Fruit fly (Drosophila melanogaster): Measurements from ENCODE around the gene CG10154.
A peak's percentile ranks its signal among the peaks of the same experiment; 100 is the strongest.

CG10154 gene

DNA sequence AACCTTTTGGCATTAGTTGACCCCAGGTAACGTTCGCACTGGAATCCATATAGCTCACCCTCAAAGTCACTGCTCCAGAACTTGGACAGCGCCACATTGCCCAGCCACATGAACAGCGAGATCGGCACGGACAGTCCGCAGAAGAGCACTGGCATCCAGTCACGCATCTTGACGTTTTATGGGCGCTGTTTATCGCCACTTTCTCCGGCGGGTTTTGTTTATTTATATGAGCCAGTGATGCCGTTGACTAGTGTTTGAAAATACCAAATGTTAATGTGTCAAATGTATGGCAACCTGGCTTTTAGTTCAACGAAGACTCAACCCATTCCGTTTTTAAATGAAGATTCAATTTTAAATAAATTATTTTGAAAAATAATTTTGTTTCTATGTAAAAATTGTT, 49.3 kb downstream of the CG10154 start, which contains the start of gene CG10171 (continued):
- TF ChIP-seq crp (GFP tag; optimal IDR thresholded peaks at IDR 0.05) = no peak
- no peak for TF ChIP-seq CG1529 (GFP tag; optimal IDR thresholded peaks at IDR 0.05)
- peak; percentile 1 for TF ChIP-seq nmo (GFP tag; optimal IDR thresholded peaks at IDR 0.05)
- peak; percentile 20 for TF ChIP-seq gfzf (GFP tag; optimal IDR thresholded peaks at IDR 0.05)
- TF ChIP-seq CG13287 (GFP tag; IDR thresholded peaks at IDR 0.05; ENCODE audit: partially characterized antibody) = peak; percentile 13; the same call in 1 of the 2 replicates
- no peak for TF ChIP-seq wek (GFP tag; optimal IDR thresholded peaks at IDR 0.05)
- TF ChIP-seq az2 (GFP tag; optimal IDR thresholded peaks at IDR 0.05) = no peak
- no peak for TF ChIP-seq zfh2 (GFP tag; optimal IDR thresholded peaks at IDR 0.05)
- no peak for TF ChIP-seq slp2 (GFP tag; optimal IDR thresholded peaks at IDR 0.05)
- no peak for TF ChIP-seq aop (GFP tag; IDR thresholded peaks at IDR 0.05)
- no peak for TF ChIP-seq MTF-1 (GFP tag; optimal IDR thresholded peaks at IDR 0.05; ENCODE audit: borderline replicate concordance)
- TF ChIP-seq E2f2 (GFP tag; IDR thresholded peaks at IDR 0.05) = peak; percentile 80
- peak; percentile 76 for TF ChIP-seq Myb (GFP tag; optimal IDR thresholded peaks at IDR 0.05)
- no peak for TF ChIP-seq Eip74EF (GFP tag; optimal IDR thresholded peaks at IDR 0.05)
- TF ChIP-seq B-H1 (GFP tag; IDR thresholded peaks at IDR 0.05) = no peak
- no peak for TF ChIP-seq Hr39 (optimal IDR thresholded peaks at IDR 0.05)
- no peak for TF ChIP-seq slou (GFP tag; optimal IDR thresholded peaks at IDR 0.05)
- peak in 1 of 2 experiments; percentile 84 for TF ChIP-seq Hr78 (GFP tag; optimal IDR thresholded peaks at IDR 0.05)
- TF ChIP-seq hkb (optimal IDR thresholded peaks at IDR 0.05) = no peak
- TF ChIP-seq hkb (GFP tag; IDR thresholded peaks at IDR 0.05) = no peak
- TF ChIP-seq CG9817 (tag; optimal IDR thresholded peaks at IDR 0.05) = no peak
- peak; percentile 34 for TF ChIP-seq Med (GFP tag)
- no peak for TF ChIP-seq CG43689 (GFP tag; IDR thresholded peaks at IDR 0.05)
- no peak for TF ChIP-seq CG6272 (GFP tag; IDR thresholded peaks at IDR 0.05)
- TF ChIP-seq dan (GFP tag; IDR thresholded peaks at IDR 0.05) = no peak
- TF ChIP-seq CG13424 (tag; optimal IDR thresholded peaks at IDR 0.05) = no peak
- no peak for TF ChIP-seq CG14667 (GFP tag; IDR thresholded peaks at IDR 0.05)
- peak; percentile 45 for TF ChIP-seq CG9932 (GFP tag; IDR thresholded peaks at IDR 0.05)
- TF ChIP-seq CG11456 (GFP tag; IDR thresholded peaks at IDR 0.05) = no peak
- no peak for TF ChIP-seq Fer2 (tag; optimal IDR thresholded peaks at IDR 0.05)
- no peak for TF ChIP-seq Gug (GFP tag; IDR thresholded peaks at IDR 0.05)
- TF ChIP-seq CG6791 (GFP tag; IDR thresholded peaks at IDR 0.05; ENCODE audit: partially characterized antibody) = 0 out of 3 replicates have a peak, but pooled peaks have one; percentile 30
- no peak for TF ChIP-seq CG4854 (GFP tag; optimal IDR thresholded peaks at IDR 0.05)
- 0 out of 2 replicates have a peak, but pooled peaks have one; percentile 6 for TF ChIP-seq E2f1 (GFP tag; IDR thresholded peaks at IDR 0.05)
- TF ChIP-seq CG9609 (GFP tag; optimal IDR thresholded peaks at IDR 0.05) = no peak
- peak; percentile 12 for TF ChIP-seq CG2712 (tag; optimal IDR thresholded peaks at IDR 0.05)
- TF ChIP-seq HLH4C (GFP tag; IDR thresholded peaks at IDR 0.05; ENCODE audit: partially characterized antibody) = no peak
- no peak for TF ChIP-seq HmgD (GFP tag; optimal IDR thresholded peaks at IDR 0.05)
- TF ChIP-seq CG10979 (tag; optimal IDR thresholded peaks at IDR 0.05) = no peak
- peak; percentile 38; the same call in 1 of the 3 replicates for TF ChIP-seq CG16813 (GFP tag; IDR thresholded peaks at IDR 0.05; ENCODE audit: partially characterized antibody)
- TF ChIP-seq NfI (GFP tag; optimal IDR thresholded peaks at IDR 0.05) = no peak
- peak; percentile 11 for TF ChIP-seq phol (tag; optimal IDR thresholded peaks at IDR 0.05)
- no peak for TF ChIP-seq yki (optimal IDR thresholded peaks at IDR 0.05)
- TF ChIP-seq HmgZ (tag; optimal IDR thresholded peaks at IDR 0.05) = no peak
- TF ChIP-seq Blimp-1 (GFP tag; optimal IDR thresholded peaks at IDR 0.05) = peak; percentile 50
- no peak for TF ChIP-seq en (GFP tag; optimal IDR thresholded peaks at IDR 0.05)
- no peak for TF ChIP-seq Usf (GFP tag; optimal IDR thresholded peaks at IDR 0.05)
- no peak for TF ChIP-seq mld (GFP tag; IDR thresholded peaks at IDR 0.05; ENCODE audit: partially characterized antibody)
- no peak for TF ChIP-seq wdn (GFP tag; IDR thresholded peaks at IDR 0.05)
- TF ChIP-seq knrl (GFP tag; IDR thresholded peaks at IDR 0.05; ENCODE audit: partially characterized antibody) = peak; percentile 39; the same call in 1 of the 3 replicates
- no peak for TF ChIP-seq CG11723 (GFP tag; optimal IDR thresholded peaks at IDR 0.05)
